Fruit fly (Drosophila melanogaster) whole organism, embryonic: Measurements from ENCODE around the gene CG4962.

Experiments
- ATbp ChIP-seq: fragments of 200-800 bp; sonication (Bioruptor generic); optimal IDR thresholded peaks from 2 replicates; lab custom pipeline; 2017; ENCODE audit warnings: missing biosample characterization, mild to moderate bottlenecking, missing genetic modification characterization, missing genetic modification reagents
- Aef1 ChIP-seq: fragments of 200-800 bp; sonication (Bioruptor generic); IDR thresholded peaks from 3 replicates; pipeline ENCODE4 v1.3.6; 2022; ENCODE audit warnings: missing biosample characterization, missing genetic modification characterization
- Atf6 ChIP-seq: fragments of 200-800 bp; sonication (Bioruptor generic); IDR thresholded peaks from 2 replicates; pipeline ENCODE4 v1.3.6; 2022; ENCODE audit warnings: missing biosample characterization, missing genetic modification characterization
- Blimp-1 ChIP-seq: fragments of 200-800 bp; sonication (Bioruptor generic); optimal IDR thresholded peaks from 3 replicates; lab custom pipeline; 2018; ENCODE audit warnings: missing biosample characterization, missing genetic modification characterization, mild to moderate bottlenecking, moderate library complexity, missing genetic modification reagents
- CG10462 ChIP-seq: fragments of 200-800 bp; sonication (Bioruptor generic); optimal IDR thresholded peaks from 2 replicates; lab custom pipeline; 2016; ENCODE audit warnings: missing biosample characterization, missing genetic modification characterization
- CG12155 ChIP-seq: fragments of 200-800 bp; sonication (Bioruptor generic); optimal IDR thresholded peaks from 3 replicates; lab custom pipeline; 2016; ENCODE audit warnings: missing biosample characterization, missing genetic modification characterization
- CG12659 ChIP-seq: fragments of 200-800 bp; sonication (Bioruptor generic); optimal IDR thresholded peaks from 3 replicates; lab custom pipeline; 2017; ENCODE audit warnings: mild to moderate bottlenecking, missing biosample characterization, missing genetic modification reagents, missing genetic modification characterization
- CG14441 ChIP-seq: fragments of 200-800 bp; sonication (Bioruptor generic); IDR thresholded peaks from 2 replicates; pipeline ENCODE4 v1.3.6; 2022; ENCODE audit warnings: missing biosample characterization, missing genetic modification characterization
- CG15011 ChIP-seq: fragments of 200-800 bp; sonication (Bioruptor generic); optimal IDR thresholded peaks from 3 replicates; lab custom pipeline; 2018; ENCODE audit warnings: missing biosample characterization, mild to moderate bottlenecking, missing genetic modification characterization
- CG18764 ChIP-seq: fragments of 200-800 bp; sonication (Bioruptor generic); optimal IDR thresholded peaks from 3 replicates; lab custom pipeline; 2016; ENCODE audit warnings: missing biosample characterization, missing genetic modification characterization
- CG30403 ChIP-seq: fragments of 200-800 bp; sonication (Bioruptor generic); optimal IDR thresholded peaks from 3 replicates; lab custom pipeline; 2016; ENCODE audit warnings: missing biosample characterization, missing genetic modification characterization
- CG31224 ChIP-seq: fragments of 200-800 bp; sonication (Bioruptor generic); IDR thresholded peaks from 2 replicates; pipeline ENCODE4 v1.3.6; 2022; ENCODE audit warnings: missing biosample characterization, missing genetic modification characterization
- CG31441 ChIP-seq: fragments of 200-800 bp; sonication (Bioruptor generic); IDR thresholded peaks from 2 replicates; pipeline ENCODE4 v1.3.6; 2022; ENCODE audit warnings: missing biosample characterization, missing genetic modification characterization
- CG3281 ChIP-seq: fragments of 200-800 bp; sonication (Bioruptor generic); optimal IDR thresholded peaks from 3 replicates; lab custom pipeline; 2017; ENCODE audit warnings: missing biosample characterization, mild to moderate bottlenecking, missing genetic modification characterization
- CG3847 ChIP-seq: fragments of 200-800 bp; sonication (Bioruptor generic); IDR thresholded peaks from 2 replicates; pipeline ENCODE4 v1.3.6; 2022; ENCODE audit warnings: missing biosample characterization, missing genetic modification characterization
- CG4282 ChIP-seq: fragments of 200-800 bp; sonication (Bioruptor generic); optimal IDR thresholded peaks from 2 replicates; lab custom pipeline; 2016; ENCODE audit warnings: missing biosample characterization, missing genetic modification characterization
- CG43689 ChIP-seq: fragments of 200-800 bp; sonication (Bioruptor generic); IDR thresholded peaks from 2 replicates; pipeline ENCODE4 v1.3.6; 2022; ENCODE audit warnings: missing biosample characterization, missing genetic modification characterization
- CG4820 ChIP-seq: fragments of 200-800 bp; sonication (Bioruptor generic); optimal IDR thresholded peaks from 3 replicates; lab custom pipeline; 2016; ENCODE audit warnings: missing biosample characterization, missing genetic modification characterization
- CG6791 ChIP-seq: fragments of 200-800 bp; sonication (Bioruptor generic); IDR thresholded peaks from 3 replicates; pipeline ENCODE4 v1.3.6; 2022; ENCODE audit warnings: missing biosample characterization, missing genetic modification characterization; ENCODE audit not compliant: partially characterized antibody
- CG9817 ChIP-seq: fragments of 200-800 bp; sonication (Bioruptor generic); optimal IDR thresholded peaks from 2 replicates; lab custom pipeline; 2018; ENCODE audit warnings: missing biosample characterization, mild to moderate bottlenecking, missing genetic modification characterization, moderate library complexity
- CrebB ChIP-seq: fragments of 200-800 bp; sonication (Bioruptor generic); optimal IDR thresholded peaks from 3 replicates; lab custom pipeline; 2018; ENCODE audit warnings: missing biosample characterization, mild to moderate bottlenecking, missing genetic modification characterization
- Dp ChIP-seq: fragments of 200-800 bp; sonication (Bioruptor generic); optimal IDR thresholded peaks from 2 replicates; lab custom pipeline; 2018; ENCODE audit warnings: missing biosample characterization, mild to moderate bottlenecking, missing genetic modification characterization, moderate library complexity
- Gug ChIP-seq: fragments of 200-800 bp; sonication (Bioruptor generic); IDR thresholded peaks from 4 replicates; pipeline ENCODE4 v1.3.6; 2022; ENCODE audit warnings: missing biosample characterization, missing genetic modification characterization
- H2.0 ChIP-seq: fragments of 200-800 bp; sonication (Bioruptor generic); IDR thresholded peaks from 2 replicates; pipeline ENCODE4 v1.3.6; 2022; ENCODE audit warnings: missing biosample characterization, missing genetic modification characterization
- Lpt ChIP-seq: fragments of >200 bp; optimal IDR thresholded peaks from 2 replicates; lab custom pipeline; 2018; ENCODE audit warnings: missing biosample characterization, missing genetic modification characterization
- Nf-YA ChIP-seq: fragments of 200-800 bp; sonication (Bioruptor generic); IDR thresholded peaks from 2 replicates; pipeline ENCODE4 v1.3.6; 2022; ENCODE audit warnings: missing biosample characterization, missing genetic modification characterization
- PHDP ChIP-seq: fragments of 200-800 bp; sonication (Bioruptor generic); optimal IDR thresholded peaks from 3 replicates; lab custom pipeline; 2018; ENCODE audit warnings: missing biosample characterization, mild to moderate bottlenecking, missing genetic modification characterization, moderate library complexity
- Ptx1 ChIP-seq: fragments of 200-800 bp; sonication (Bioruptor generic); IDR thresholded peaks from 2 replicates; pipeline ENCODE4 v1.3.6; 2022; ENCODE audit warnings: missing biosample characterization, missing genetic modification characterization
- Sox102F ChIP-seq: fragments of 200-800 bp; sonication (Bioruptor generic); optimal IDR thresholded peaks from 2 replicates; lab custom pipeline; 2018; ENCODE audit warnings: missing biosample characterization, mild to moderate bottlenecking, missing genetic modification characterization, moderate library complexity
- TFAM ChIP-seq: fragments of 200-800 bp; sonication (Bioruptor generic); optimal IDR thresholded peaks from 2 replicates; lab custom pipeline; 2017; ENCODE audit warnings: missing biosample characterization, missing genetic modification characterization, inconsistent platforms
- Usf ChIP-seq: fragments of 200-800 bp; sonication (Bioruptor generic); optimal IDR thresholded peaks from 2 replicates; lab custom pipeline; 2017; ENCODE audit warnings: missing genotype, missing biosample characterization, missing genetic modification characterization
- ac ChIP-seq: fragments of 200-800 bp; sonication (Bioruptor generic); optimal IDR thresholded peaks from 3 replicates; lab custom pipeline; 2017; ENCODE audit warnings: missing biosample characterization, mild to moderate bottlenecking, missing genetic modification characterization
- aop ChIP-seq: fragments of 200-800 bp; sonication (Bioruptor generic); IDR thresholded peaks from 2 replicates; pipeline ENCODE4 v1.3.6; 2022; ENCODE audit warnings: missing biosample characterization, missing genetic modification characterization
- dmrt11E ChIP-seq: fragments of 200-800 bp; sonication (Bioruptor generic); optimal IDR thresholded peaks from 3 replicates; lab custom pipeline; 2018; ENCODE audit warnings: missing biosample characterization, mild to moderate bottlenecking, missing genetic modification characterization, moderate library complexity
- dysf ChIP-seq: fragments of 200-800 bp; sonication (Bioruptor generic); IDR thresholded peaks from 3 replicates; pipeline ENCODE4 v1.3.6; 2022; ENCODE audit warnings: missing biosample characterization, missing genetic modification characterization
- ems ChIP-seq: fragments of 200-800 bp; sonication (Bioruptor generic); optimal IDR thresholded peaks from 3 replicates; lab custom pipeline; 2016; ENCODE audit warnings: missing biosample characterization, missing genetic modification characterization
- fru ChIP-seq: fragments of >200 bp; optimal IDR thresholded peaks from 2 replicates; lab custom pipeline; 2017
- fu2 ChIP-seq: fragments of 200-800 bp; sonication (Bioruptor generic); optimal IDR thresholded peaks from 2 replicates; lab custom pipeline; 2016; ENCODE audit warnings: missing biosample characterization, missing genetic modification characterization
- gsb-n ChIP-seq: fragments of 200-800 bp; sonication (Bioruptor generic); optimal IDR thresholded peaks from 3 replicates; lab custom pipeline; 2018; ENCODE audit warnings: missing biosample characterization, mild to moderate bottlenecking, missing genetic modification characterization
- hkb ChIP-seq, 2 experiments: fragments of 200-800 bp in 1 of 2; fragments of >200 bp in 1 of 2; sonication (Bioruptor generic) in 1 of 2; IDR thresholded peaks in 1 of 2; optimal IDR thresholded peaks in 1 of 2; 2 replicates each; pipeline versions ENCODE4 v1.3.6 to Lab custom; 2017 to 2022; ENCODE audit warnings: missing biosample characterization in 1 of 2, missing genetic modification characterization in 1 of 2
- kni ChIP-seq: fragments of 200-800 bp; sonication (Bioruptor generic); optimal IDR thresholded peaks from 3 replicates; lab custom pipeline; 2017; ENCODE audit warnings: mild to moderate bottlenecking, missing biosample characterization, missing genetic modification reagents, missing genetic modification characterization
- pb ChIP-seq: fragments of 200-800 bp; sonication (Bioruptor generic); optimal IDR thresholded peaks from 3 replicates; lab custom pipeline; 2016; ENCODE audit warnings: missing biosample characterization, missing genetic modification characterization
- prd ChIP-seq, 3 experiments: fragments of >200 bp in 2 of 3; fragments of 200-800 bp in 1 of 3; sonication (Bioruptor generic) in 1 of 3; optimal IDR thresholded peaks in 2 of 3; IDR thresholded peaks in 1 of 3; 2 replicates in 2 of 3; 3 replicates in 1 of 3; pipeline versions ENCODE4 v1.3.6 to Lab custom; 2017 to 2022; ENCODE audit warnings: missing biosample characterization in 1 of 3, missing genetic modification characterization in 1 of 3
- schlank ChIP-seq: fragments of 200-800 bp; sonication (Bioruptor generic); optimal IDR thresholded peaks from 2 replicates; lab custom pipeline; 2018; ENCODE audit warnings: missing biosample characterization, mild to moderate bottlenecking, missing genetic modification characterization
- sd ChIP-seq: fragments of 200-800 bp; sonication (Bioruptor generic); optimal IDR thresholded peaks from 3 replicates; lab custom pipeline; 2018; ENCODE audit warnings: missing biosample characterization, mild to moderate bottlenecking, missing genetic modification characterization, moderate library complexity
- unc-4 ChIP-seq: fragments of 200-800 bp; sonication (Bioruptor generic); IDR thresholded peaks from 2 replicates; pipeline ENCODE4 v1.3.6; 2022; ENCODE audit warnings: missing biosample characterization, missing genetic modification characterization; ENCODE audit not compliant: partially characterized antibody

CG4962 gene

DNA sequence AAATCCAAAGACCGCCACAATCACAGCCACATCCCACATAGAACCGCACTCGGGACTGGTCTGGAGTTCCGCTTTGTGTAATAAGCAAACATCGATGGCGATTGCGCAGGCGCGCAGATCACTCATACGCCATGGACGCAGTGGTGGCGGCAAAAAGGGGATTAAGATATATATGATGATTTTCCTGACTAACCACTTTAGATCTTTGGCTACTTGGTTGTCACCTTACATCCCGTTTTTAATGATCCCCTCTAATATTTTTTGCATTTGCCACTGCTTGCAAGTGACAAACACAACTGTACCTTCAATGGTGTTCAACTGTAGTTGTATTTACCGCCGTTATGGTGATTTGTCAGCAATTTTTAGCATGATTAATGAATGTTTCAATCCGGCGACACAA, 14.6 kb upstream of the CG4962 start (continued):
- TF ChIP-seq ac (GFP tag; lab: Kevin White, UChicago): no peak
- TF ChIP-seq CG9817 (tag; lab: Kevin White, UChicago): peak; percentile 63
- TF ChIP-seq CG12155 (GFP tag; lab: Kevin White, UChicago): no peak
- no peak for TF ChIP-seq CG31441
- no peak for TF ChIP-seq TFAM (GFP tag; lab: Kevin White, UChicago)
- TF ChIP-seq schlank (tag; lab: Kevin White, UChicago): peak; percentile 67
- TF ChIP-seq Aef1 (GFP tag; lab: Robert Waterston, UW): 0 out of 3 replicates have a peak, but pooled peaks have one; percentile 33
- TF ChIP-seq CG4820 (GFP tag; lab: Kevin White, UChicago): no peak
- no peak for TF ChIP-seq prd (optimal IDR thresholded peaks at IDR 0.05; lab: Kevin White, UChicago)
- TF ChIP-seq prd (GFP tag; IDR thresholded peaks at IDR 0.05; lab: Robert Waterston, UW): no peak
- 0 out of 2 replicates have a peak, but pooled peaks have one; percentile 20 for TF ChIP-seq CG31224 (GFP tag; lab: Robert Waterston, UW)
- no peak for TF ChIP-seq Nf-YA
- no peak for TF ChIP-seq Lpt (GFP tag; lab: Kevin White, UChicago)
- TF ChIP-seq aop (GFP tag; lab: Robert Waterston, UW): no peak
- TF ChIP-seq pb: no peak
- peak; percentile 49; the same call in 1 of the 2 replicates for TF ChIP-seq H2.0 (GFP tag; lab: Robert Waterston, UW)

DNA sequence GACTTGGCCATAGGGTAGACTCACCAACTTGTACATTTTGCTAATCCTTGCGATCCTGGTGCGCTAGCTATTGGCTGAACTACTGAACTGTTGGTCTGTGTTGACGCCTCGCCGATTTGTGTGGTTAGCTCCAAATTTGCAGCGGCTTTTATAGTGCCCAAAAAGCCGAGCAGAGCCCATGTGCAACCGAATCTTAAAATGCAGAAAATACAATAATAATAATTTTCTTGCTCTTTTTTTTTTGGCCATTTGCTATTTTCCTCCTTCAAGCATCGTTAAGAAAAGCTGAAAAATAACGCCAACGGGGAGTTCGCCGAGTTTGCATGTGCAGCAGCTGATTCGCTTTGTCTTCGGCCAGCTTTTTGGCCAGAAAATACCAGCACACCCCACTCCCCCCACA, 13.0 kb upstream of the CG4962 start, which contains the start of gene CG13042:
Gene CG13042 (minus strand): TSS at position 101 of the 400 bp plus-strand sequence.
- TF ChIP-seq CG6791 (GFP tag; lab: Robert Waterston, UW) (no peak), ems (GFP tag; lab: Kevin White, UChicago) (no peak), fru (lab: Kevin White, UChicago) (no peak), kni (GFP tag; lab: Kevin White, UChicago) (no peak), dmrt11E (no peak), unc-4 (GFP tag; lab: Robert Waterston, UW) (no peak), Gug (0 out of 4 replicates have a peak, but pooled peaks have one; percentile 2), CG3847 (GFP tag; lab: Robert Waterston, UW) (no peak)
- TF ChIP-seq, all 482 proteins: peak for 1

DNA sequence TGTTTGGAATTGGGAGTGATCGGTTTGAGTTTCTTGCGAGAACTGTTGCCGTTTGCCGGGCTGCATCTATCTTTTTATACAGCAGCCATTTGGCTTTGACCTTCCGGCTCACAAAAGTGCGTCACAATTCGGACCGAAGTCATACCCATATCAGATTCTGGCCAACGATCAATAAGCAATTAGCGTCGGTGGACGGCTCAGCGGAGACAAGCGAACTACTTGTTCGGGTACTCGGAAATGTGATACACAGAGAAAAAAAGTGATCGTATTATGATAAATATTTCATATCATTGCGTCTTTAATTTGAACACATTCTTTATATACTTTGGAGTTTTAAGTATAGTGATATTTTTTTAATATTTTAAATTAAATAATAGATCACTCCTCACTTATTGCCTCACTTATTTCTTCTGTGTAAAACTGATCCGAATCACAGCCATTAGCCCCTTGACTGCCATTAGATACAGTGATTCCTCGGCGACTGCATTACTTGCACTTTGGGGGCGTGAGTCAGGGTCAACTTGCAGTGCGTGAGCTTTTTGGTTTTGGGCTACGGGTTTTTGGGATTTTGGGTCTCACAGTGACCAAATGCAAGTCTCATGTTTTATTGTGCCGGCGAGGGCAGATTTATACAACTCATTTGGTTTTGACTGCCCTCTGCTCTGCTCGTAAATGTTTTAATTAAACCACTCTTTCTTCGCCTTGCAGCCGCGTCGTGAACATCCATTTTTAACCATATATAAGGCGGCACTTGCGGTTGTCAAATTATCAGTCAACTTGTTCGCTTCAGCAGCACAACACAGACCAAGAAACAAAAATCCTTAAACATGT, 10.7 kb upstream of the CG4962 start, which contains the start of the genes CG13043 and CG13063:
Gene CG13043 (minus strand): TSS at position 51 of the 831 bp plus-strand sequence.
Gene CG13063 (plus strand): TSS at position 781 of the 831 bp plus-strand sequence.
- TF ChIP-seq hkb (optimal IDR thresholded peaks at IDR 0.05; lab: Kevin White, UChicago): no peak
- TF ChIP-seq hkb (GFP tag; IDR thresholded peaks at IDR 0.05; lab: Robert Waterston, UW): 0 out of 2 replicates have a peak, but pooled peaks have one; percentile 25
- no peak for TF ChIP-seq CG10462 (GFP tag; lab: Kevin White, UChicago)
- TF ChIP-seq Sox102F (GFP tag; lab: Kevin White, UChicago): peak; percentile 35
- TF ChIP-seq Atf6 (GFP tag; lab: Robert Waterston, UW): peak; percentile 15; the same call in 1 of the 2 replicates
- peak; percentile 35; the same call in 1 of the 2 replicates for TF ChIP-seq Ptx1
- TF ChIP-seq fu2 (GFP tag; lab: Kevin White, UChicago): no peak
- no peak for TF ChIP-seq CG30403
- no peak for TF ChIP-seq ATbp (GFP tag; lab: Kevin White, UChicago)
- TF ChIP-seq CG3281 (GFP tag; lab: Kevin White, UChicago): no peak
- no peak for TF ChIP-seq CG18764 (GFP tag; lab: Kevin White, UChicago)
- TF ChIP-seq sd: no peak
- TF ChIP-seq Blimp-1 (GFP tag; lab: Kevin White, UChicago): peak; percentile 27
- peak; percentile 3 for TF ChIP-seq PHDP (tag; lab: Kevin White, UChicago)
- no peak for TF ChIP-seq CG43689 (GFP tag; lab: Robert Waterston, UW)
- TF ChIP-seq dysf (GFP tag; lab: Robert Waterston, UW): 0 out of 3 replicates have a peak, but pooled peaks have one; percentile 31
- no peak for TF ChIP-seq CG15011
- TF ChIP-seq Dp: no peak
- 0 out of 2 replicates have a peak, but pooled peaks have one; percentile 27 for TF ChIP-seq CG14441 (GFP tag; lab: Robert Waterston, UW)
- no peak for TF ChIP-seq CrebB (tag; lab: Kevin White, UChicago)
- TF ChIP-seq gsb-n (tag; lab: Kevin White, UChicago): peak; percentile 58
- TF ChIP-seq ac (GFP tag; lab: Kevin White, UChicago): no peak
- no peak for TF ChIP-seq Usf (GFP tag; lab: Kevin White, UChicago)
- no peak for TF ChIP-seq CG12659
- no peak for TF ChIP-seq CG4282 (GFP tag; lab: Kevin White, UChicago)
